Fruit fly (Drosophila melanogaster): ENCODE measurements around the gene tal-2A.
A peak's percentile ranks its signal among the peaks of the same experiment; 100 is the strongest.

The tal-2A gene

DNA sequence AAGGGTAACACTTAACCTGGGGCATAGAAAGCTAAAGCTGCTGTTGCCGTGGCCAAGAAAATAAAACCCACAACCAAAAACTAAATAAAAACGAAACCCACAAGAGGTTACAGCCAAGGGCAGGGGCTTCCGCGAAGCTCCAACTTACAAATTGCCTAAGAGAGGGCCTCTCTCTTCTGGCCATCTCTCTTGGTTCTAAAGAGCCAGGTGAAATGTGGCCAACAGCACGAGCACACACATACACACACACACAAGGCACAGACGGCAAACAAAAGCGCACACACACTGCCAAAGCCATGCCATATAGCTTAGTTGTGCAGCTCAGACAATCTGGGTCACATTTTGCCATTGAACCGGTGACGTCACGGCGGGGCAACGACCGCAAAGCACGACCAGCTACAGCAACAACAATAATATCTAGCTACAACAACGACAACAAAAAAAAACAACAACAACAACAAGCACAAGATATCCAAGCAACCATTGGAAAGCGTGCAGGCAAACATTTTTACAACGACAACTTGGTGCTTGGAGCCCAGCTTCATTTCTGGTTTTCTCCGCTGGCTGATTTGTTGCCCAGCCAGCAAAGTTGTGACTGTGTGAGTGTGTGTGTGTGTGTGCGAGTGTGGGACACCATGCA is 16.2 kb upstream of the tal-2A start:
- TF ChIP-seq CG9948 (tag; optimal IDR thresholded peaks at IDR 0.05) (no peak), CG34367 (tag; optimal IDR thresholded peaks at IDR 0.05) (no peak), CG32121 (GFP tag; IDR thresholded peaks at IDR 0.05) (no peak), EcR (GFP tag; optimal IDR thresholded peaks at IDR 0.05) (peak; percentile 97)

DNA sequence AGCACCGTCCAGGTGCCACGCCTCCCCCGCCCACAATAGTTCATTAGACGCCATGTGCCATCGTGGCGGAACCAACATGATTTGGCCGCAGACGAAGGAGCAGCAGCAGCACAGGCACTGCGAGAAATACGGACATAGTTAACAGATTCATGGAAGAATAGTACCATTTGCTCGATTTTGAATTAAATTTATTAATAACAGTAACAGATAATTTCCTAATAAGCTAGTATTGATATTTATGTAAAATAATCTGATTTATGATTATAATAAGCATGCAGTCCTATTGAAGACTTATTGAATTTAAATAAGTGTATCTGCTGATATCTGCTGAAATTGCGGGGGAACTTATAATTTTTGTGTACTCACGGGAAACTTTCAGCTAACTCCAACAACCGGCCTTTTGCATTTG is 15.6 kb upstream of the tal-2A start:
- TF ChIP-seq rn (GFP tag; IDR thresholded peaks at IDR 0.05) (0 out of 2 replicates have a peak, but pooled peaks have one; percentile 15), CG13204 (GFP tag; optimal IDR thresholded peaks at IDR 0.05) (no peak), CG32121 (GFP tag; IDR thresholded peaks at IDR 0.05) (peak; percentile 52), CG15710 (tag; optimal IDR thresholded peaks at IDR 0.05) (no peak), Snoo (tag; optimal IDR thresholded peaks at IDR 0.05) (no peak), gl (tag; optimal IDR thresholded peaks at IDR 0.05) (no peak), Pif1B (GFP tag; optimal IDR thresholded peaks at IDR 0.05) (peak; percentile 12), fd96Ca (GFP tag; IDR thresholded peaks at IDR 0.05) (peak; percentile 67; the same call in 2 of the 3 replicates), CG8301 (tag; optimal IDR thresholded peaks at IDR 0.05) (peak; percentile 85), D1 (tag; optimal IDR thresholded peaks at IDR 0.05) (no peak), CG8159 (tag; optimal IDR thresholded peaks at IDR 0.05) (no peak), CG34367 (tag; optimal IDR thresholded peaks at IDR 0.05) (no peak), CG10348 (GFP tag; IDR thresholded peaks at IDR 0.05) (no peak), Ets98B (GFP tag; IDR thresholded peaks at IDR 0.05) (peak; percentile 49; the same call in 1 of the 2 replicates), CG14655 (GFP tag; optimal IDR thresholded peaks at IDR 0.05) (peak; percentile 88), CG4496 (GFP tag; IDR thresholded peaks at IDR 0.05) (peak; percentile 70; the same call in 2 of the 3 replicates), CG9948 (tag; optimal IDR thresholded peaks at IDR 0.05) (no peak), Pif1A (GFP tag; optimal IDR thresholded peaks at IDR 0.05) (peak; percentile 41), EcR (GFP tag; optimal IDR thresholded peaks at IDR 0.05) (no peak), CG12605 (GFP tag; IDR thresholded peaks at IDR 0.05) (no peak), CG17806 (tag; optimal IDR thresholded peaks at IDR 0.05) (no peak)

DNA sequence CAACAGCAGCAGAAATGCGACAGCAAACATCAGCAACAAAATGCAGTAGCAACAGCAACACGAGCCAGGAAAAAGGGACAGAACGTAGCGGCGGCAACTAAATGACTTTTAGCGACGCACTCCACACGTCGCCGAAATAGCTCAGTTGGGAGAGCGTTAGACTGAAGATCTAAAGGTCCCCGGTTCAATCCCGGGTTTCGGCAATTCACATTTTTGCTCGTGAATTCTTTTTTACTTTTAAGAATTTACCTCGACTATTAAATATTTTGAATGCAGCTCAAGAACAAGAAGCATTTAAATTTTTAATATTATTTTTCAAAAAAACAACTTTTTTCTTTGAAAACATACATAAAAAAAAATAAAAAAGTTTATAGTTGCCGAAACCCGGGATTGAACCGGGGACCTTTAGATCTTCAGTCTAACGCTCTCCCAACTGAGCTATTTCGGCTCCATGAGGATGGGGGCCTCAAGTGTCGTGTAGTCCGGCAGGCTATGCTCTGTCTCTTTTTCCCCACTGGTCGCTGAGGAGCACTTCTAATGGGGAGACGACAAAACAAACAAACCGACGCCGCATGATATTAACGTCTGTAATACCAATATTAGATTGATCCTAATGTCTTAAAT is 15.0 kb upstream of the tal-2A start:
- no peak for TF ChIP-seq rn (GFP tag; IDR thresholded peaks at IDR 0.05)
- TF ChIP-seq CG9948 (tag; optimal IDR thresholded peaks at IDR 0.05) = no peak
- no peak for TF ChIP-seq CG12605 (GFP tag; IDR thresholded peaks at IDR 0.05)
- TF ChIP-seq CG14655 (GFP tag; optimal IDR thresholded peaks at IDR 0.05) = no peak
- TF ChIP-seq CG10348 (GFP tag; IDR thresholded peaks at IDR 0.05) = no peak

DNA sequence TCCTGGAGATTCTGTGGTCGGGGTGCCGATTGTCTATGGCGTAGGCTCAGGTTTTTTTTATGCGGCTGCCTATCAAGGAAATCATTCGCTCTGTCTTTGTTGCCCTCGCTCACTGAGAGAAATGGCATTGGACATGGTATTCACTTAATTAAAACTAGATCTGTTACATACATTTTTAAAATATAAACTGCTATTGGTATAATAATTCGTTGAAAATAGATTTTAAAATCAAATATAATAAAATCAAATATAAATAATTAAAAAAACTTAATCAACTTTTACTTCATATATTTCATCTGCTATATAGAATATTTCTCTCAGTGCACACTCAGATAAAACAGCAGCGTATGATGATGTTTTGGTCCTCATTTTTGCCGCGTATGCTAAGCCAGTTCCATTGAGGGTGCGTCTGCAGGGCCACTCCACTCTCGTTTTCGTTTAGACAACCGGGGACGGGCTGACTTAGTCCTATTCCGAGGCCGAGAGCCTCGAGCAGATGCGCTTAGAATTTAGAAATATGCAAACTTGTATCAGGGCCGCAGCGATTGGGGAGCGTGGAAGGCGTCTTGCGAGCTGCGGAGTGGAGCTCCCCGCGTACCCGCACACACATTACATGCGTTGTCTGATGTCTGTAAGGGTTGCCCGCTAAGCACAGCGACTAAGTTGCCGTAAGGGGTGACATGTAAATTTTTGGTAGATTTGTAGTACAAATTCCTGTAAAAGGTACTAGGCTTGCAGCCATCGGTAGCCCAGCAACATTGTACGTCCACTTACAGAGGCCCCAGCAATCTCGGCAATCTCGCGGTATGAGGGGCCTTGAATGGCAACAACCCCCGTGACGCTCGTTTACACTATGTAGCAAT is 13.1 kb upstream of the tal-2A start:
- TF ChIP-seq CG4496 (GFP tag; IDR thresholded peaks at IDR 0.05) (no peak), CG15710 (tag; optimal IDR thresholded peaks at IDR 0.05) (peak; percentile 40), CG17806 (tag; optimal IDR thresholded peaks at IDR 0.05) (peak; percentile 48), CG14655 (GFP tag; optimal IDR thresholded peaks at IDR 0.05) (peak; percentile 46), Snoo (tag; optimal IDR thresholded peaks at IDR 0.05) (peak; percentile 7), CG9948 (tag; optimal IDR thresholded peaks at IDR 0.05) (peak; percentile 46), CG8159 (tag; optimal IDR thresholded peaks at IDR 0.05) (peak; percentile 65), D1 (tag; optimal IDR thresholded peaks at IDR 0.05) (no peak), CG8301 (tag; optimal IDR thresholded peaks at IDR 0.05) (peak; percentile 7), rn (GFP tag; IDR thresholded peaks at IDR 0.05) (no peak)

DNA sequence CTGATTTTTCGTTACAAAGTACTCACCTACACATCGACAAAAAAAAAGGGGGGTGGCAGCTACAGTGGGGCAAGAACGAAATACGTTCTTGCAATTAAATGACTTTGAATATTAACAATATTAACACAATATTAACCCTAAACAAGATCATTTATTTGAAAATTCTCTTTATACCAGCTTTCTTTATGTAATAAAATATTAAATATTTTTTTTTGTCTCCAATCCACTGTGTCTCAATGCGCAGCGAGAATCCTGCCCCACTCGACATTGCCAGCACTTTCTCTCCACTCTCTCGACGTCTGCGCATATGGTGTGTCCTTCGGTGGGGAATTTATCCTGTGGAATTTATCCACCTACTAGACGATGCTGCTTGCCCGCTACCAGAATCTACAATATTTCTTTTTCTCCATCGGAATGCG is 12.5 kb upstream of the tal-2A start:
- peak; percentile 85 for TF ChIP-seq fd96Ca (GFP tag; IDR thresholded peaks at IDR 0.05)
- peak; percentile 89 for TF ChIP-seq Ets98B (GFP tag; IDR thresholded peaks at IDR 0.05)
- peak; percentile 66; the same call in 1 of the 2 replicates for TF ChIP-seq rn (GFP tag; IDR thresholded peaks at IDR 0.05)
- TF ChIP-seq CG12605 (GFP tag; IDR thresholded peaks at IDR 0.05) = peak; percentile 82; the same call in 1 of the 2 replicates
- TF ChIP-seq CG8301 (tag; optimal IDR thresholded peaks at IDR 0.05) = peak; percentile 65
- TF ChIP-seq CG17806 (tag; optimal IDR thresholded peaks at IDR 0.05) = peak; percentile 78
- peak; percentile 25 for TF ChIP-seq gl (tag; optimal IDR thresholded peaks at IDR 0.05)
- TF ChIP-seq EcR (GFP tag; optimal IDR thresholded peaks at IDR 0.05) = no peak
- peak; percentile 38 for TF ChIP-seq CG13204 (GFP tag; optimal IDR thresholded peaks at IDR 0.05)
- TF ChIP-seq CG15710 (tag; optimal IDR thresholded peaks at IDR 0.05) = peak; percentile 76
- TF ChIP-seq Snoo (tag; optimal IDR thresholded peaks at IDR 0.05) = peak; percentile 66
- peak; percentile 64 for TF ChIP-seq Pif1A (GFP tag; optimal IDR thresholded peaks at IDR 0.05)
- peak; percentile 30; the same call in 1 of the 2 replicates for TF ChIP-seq CG10348 (GFP tag; IDR thresholded peaks at IDR 0.05)
- peak; percentile 81 for TF ChIP-seq CG8159 (tag; optimal IDR thresholded peaks at IDR 0.05)
- peak; percentile 68 for TF ChIP-seq Pif1B (GFP tag; optimal IDR thresholded peaks at IDR 0.05)
- peak; percentile 93 for TF ChIP-seq CG4496 (GFP tag; IDR thresholded peaks at IDR 0.05)
- peak; percentile 53 for TF ChIP-seq CG34367 (tag; optimal IDR thresholded peaks at IDR 0.05)
- peak; percentile 89 for TF ChIP-seq CG32121 (GFP tag; IDR thresholded peaks at IDR 0.05)
- no peak for TF ChIP-seq D1 (tag; optimal IDR thresholded peaks at IDR 0.05)
- TF ChIP-seq CG9948 (tag; optimal IDR thresholded peaks at IDR 0.05) = peak; percentile 71
- peak; percentile 77 for TF ChIP-seq CG14655 (GFP tag; optimal IDR thresholded peaks at IDR 0.05)

Data from whole organism, pupa.